Worm (Caenorhabditis elegans) whole organism, early embryonic: ENCODE data around the gene fbxb-65.

Experiments
- ets-7 ChIP-seq: sonication (generic microtip); optimal IDR thresholded peaks from 2 replicates; lab custom pipeline; 2016; ENCODE audit warnings: missing genotype, missing genetic modification characterization, missing compliant biosample characterization
- hnd-1 ChIP-seq: sonication (generic microtip); optimal IDR thresholded peaks from 2 replicates; lab custom pipeline; 2016; ENCODE audit warnings: missing genetic modification characterization, missing compliant biosample characterization
- pes-1 ChIP-seq: fragments of 200-800 bp; sonication (Bioruptor generic); IDR thresholded peaks from 2 replicates; pipeline ENCODE4 v1.3.6; 2022; ENCODE audit warnings: missing genetic modification reagents, missing genetic modification characterization, missing compliant biosample characterization

DNA sequence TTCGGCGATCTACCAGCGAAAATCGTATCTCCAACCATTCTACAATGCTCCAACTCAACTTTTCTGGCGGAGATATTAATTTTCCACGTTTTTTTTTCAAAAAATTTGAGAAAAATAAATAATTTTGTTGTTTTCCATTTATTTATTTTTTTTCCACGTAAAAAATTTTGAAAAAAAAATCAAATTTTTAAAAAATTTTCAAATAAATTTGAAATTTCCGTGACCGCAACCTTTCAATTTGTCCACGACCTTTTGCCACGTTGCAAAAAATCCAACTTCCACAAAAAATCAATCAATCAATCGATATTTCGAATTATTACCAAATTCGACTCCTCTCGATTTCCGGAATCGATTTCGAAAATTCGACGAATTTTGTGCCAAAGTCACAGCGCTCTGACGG is 41.9 kb downstream of the fbxb-65 start, which contains the start of gene Y43F8A.2:
- TF ChIP-seq hnd-1: no peak
- TF ChIP-seq ets-7 (tag; lab: Kevin White, UChicago): no peak
- TF ChIP-seq pes-1 (GFP tag; lab: Robert Waterston, UW): no peak
